Fruit fly (Drosophila melanogaster): ENCODE measurements around the gene Rga.

The Rga gene

DNA sequence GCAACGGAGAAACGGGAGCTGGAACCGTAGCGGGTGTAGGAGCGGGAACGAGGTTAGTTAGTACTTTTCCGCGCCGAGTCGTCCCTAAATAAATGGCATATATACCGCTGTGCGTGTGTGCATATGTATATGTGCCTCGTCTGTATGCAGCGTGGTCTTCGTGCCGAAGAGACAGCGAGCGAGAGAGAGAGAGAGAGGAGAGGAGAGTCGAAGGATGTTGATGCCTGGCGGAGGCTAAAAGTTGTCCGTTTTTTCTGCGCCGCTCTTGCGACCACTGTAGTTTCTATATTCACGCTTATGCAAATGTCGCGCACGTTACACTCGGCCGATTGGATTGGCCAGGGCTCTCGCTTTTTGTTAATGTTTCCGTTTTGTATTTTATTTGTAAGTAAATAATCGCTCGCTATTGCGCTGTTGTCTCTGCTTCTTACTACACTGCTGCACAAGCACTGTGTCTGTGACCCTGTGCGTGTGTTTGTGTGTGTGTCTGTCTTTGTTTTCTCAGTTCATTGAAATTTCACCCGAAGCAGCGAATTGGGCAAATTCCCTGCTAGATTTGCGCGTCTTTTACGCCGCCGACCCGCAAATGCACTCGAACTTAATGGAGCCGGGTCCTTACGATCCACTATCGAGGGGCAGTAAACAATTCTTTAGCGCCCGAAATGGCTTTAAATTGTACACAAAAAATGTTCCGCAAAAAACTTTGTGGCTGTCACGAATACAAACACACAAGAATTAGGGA, at the start of gene Rga (continued):
- TF ChIP-seq CG10431 (GFP tag; optimal IDR thresholded peaks at IDR 0.05) = peak; percentile 10
- no peak for TF ChIP-seq grau (tag; optimal IDR thresholded peaks at IDR 0.05)
- no peak for TF ChIP-seq CHES-1-like (GFP tag; optimal IDR thresholded peaks at IDR 0.05)
- no peak for TF ChIP-seq Sry-β (GFP tag; optimal IDR thresholded peaks at IDR 0.05)
- no peak for TF ChIP-seq NC2α (GFP tag; optimal IDR thresholded peaks at IDR 0.05)
- no peak for TF ChIP-seq CG5953 (GFP tag; IDR thresholded peaks at IDR 0.05)
- TF ChIP-seq Fer1 (GFP tag; optimal IDR thresholded peaks at IDR 0.05) = peak; percentile 20
- TF ChIP-seq ftz-f1 (GFP tag; optimal IDR thresholded peaks at IDR 0.05) = no peak
- no peak for TF ChIP-seq cwo (GFP tag; optimal IDR thresholded peaks at IDR 0.05)
- no peak for TF ChIP-seq CG17568 (GFP tag; optimal IDR thresholded peaks at IDR 0.05)
- TF ChIP-seq CG33557 (GFP tag; optimal IDR thresholded peaks at IDR 0.05) = no peak
- no peak for TF ChIP-seq klu (GFP tag; IDR thresholded peaks at IDR 0.05)
- no peak for TF ChIP-seq vvl (GFP tag; IDR thresholded peaks at IDR 0.05)
- no peak for TF ChIP-seq CG10654 (GFP tag; optimal IDR thresholded peaks at IDR 0.05)
- TF ChIP-seq YL-1 (GFP tag; optimal IDR thresholded peaks at IDR 0.05) = no peak
- no peak for TF ChIP-seq Adf1 (GFP tag; IDR thresholded peaks at IDR 0.05)
- TF ChIP-seq Dek (tag; optimal IDR thresholded peaks at IDR 0.05) = no peak
- TF ChIP-seq dysf (GFP tag; IDR thresholded peaks at IDR 0.05) = no peak
- TF ChIP-seq schlank (tag; optimal IDR thresholded peaks at IDR 0.05) = no peak
- TF ChIP-seq zen (tag; optimal IDR thresholded peaks at IDR 0.05) = no peak
- peak; percentile 5 for TF ChIP-seq CG7556 (GFP tag; optimal IDR thresholded peaks at IDR 0.05)
- no peak for TF ChIP-seq chif (GFP tag; optimal IDR thresholded peaks at IDR 0.05)
- TF ChIP-seq CG6654 (GFP tag; optimal IDR thresholded peaks at IDR 0.05) = no peak
- TF ChIP-seq CG32532 (GFP tag; IDR thresholded peaks at IDR 0.05) = 0 out of 2 replicates have a peak, but pooled peaks have one; percentile 16
- TF ChIP-seq zf30C (GFP tag; optimal IDR thresholded peaks at IDR 0.05) = no peak
- no peak for TF ChIP-seq CG14710 (tag; optimal IDR thresholded peaks at IDR 0.05)
- no peak for TF ChIP-seq stwl (tag; optimal IDR thresholded peaks at IDR 0.05)
- TF ChIP-seq Hr78 (GFP tag; optimal IDR thresholded peaks at IDR 0.05) = peak in 1 of 2 experiments; percentile 63
- TF ChIP-seq CG17328 (GFP tag; IDR thresholded peaks at IDR 0.05) = no peak
- TF ChIP-seq Nf-YC (tag; optimal IDR thresholded peaks at IDR 0.05) = no peak
- no peak for TF ChIP-seq Hr39 (optimal IDR thresholded peaks at IDR 0.05)
- no peak for TF ChIP-seq Bgb (GFP tag; IDR thresholded peaks at IDR 0.05; ENCODE audit: partially characterized antibody)
- TF ChIP-seq tin (GFP tag; optimal IDR thresholded peaks at IDR 0.05) = no peak
- no peak for TF ChIP-seq sisA (GFP tag; IDR thresholded peaks at IDR 0.05)
- TF ChIP-seq sens-2 (GFP tag; IDR thresholded peaks at IDR 0.05) = no peak
- TF ChIP-seq CG4282 (GFP tag; optimal IDR thresholded peaks at IDR 0.05) = no peak
- TF ChIP-seq CG18262 (tag; optimal IDR thresholded peaks at IDR 0.05) = no peak
- peak; percentile 6 for TF ChIP-seq CG6854 (GFP tag; optimal IDR thresholded peaks at IDR 0.05)
- no peak for TF ChIP-seq CG10321 (GFP tag; IDR thresholded peaks at IDR 0.05)
- no peak for TF ChIP-seq aop (GFP tag; IDR thresholded peaks at IDR 0.05)
- TF ChIP-seq zen2 (GFP tag; IDR thresholded peaks at IDR 0.05; ENCODE audit: partially characterized antibody) = no peak
- no peak for TF ChIP-seq ken (GFP tag; IDR thresholded peaks at IDR 0.05)
- no peak for TF ChIP-seq fu2 (GFP tag; optimal IDR thresholded peaks at IDR 0.05)
- TF ChIP-seq CG17802 (tag; optimal IDR thresholded peaks at IDR 0.05) = no peak
- no peak for TF ChIP-seq CG30403 (GFP tag; optimal IDR thresholded peaks at IDR 0.05)
- TF ChIP-seq dan (GFP tag; IDR thresholded peaks at IDR 0.05) = no peak
- no peak for TF ChIP-seq CG7839 (tag; optimal IDR thresholded peaks at IDR 0.05)
- no peak for TF ChIP-seq HLH54F (GFP tag; optimal IDR thresholded peaks at IDR 0.05)
- no peak for TF ChIP-seq CG6175 (GFP tag; IDR thresholded peaks at IDR 0.05)
- no peak for TF ChIP-seq gem (tag; optimal IDR thresholded peaks at IDR 0.05)
- no peak for TF ChIP-seq CG7745 (tag; optimal IDR thresholded peaks at IDR 0.05)

Data from whole organism, embryonic.